Fruit fly (Drosophila melanogaster): ENCODE data around the gene Agpat1.

DNA sequence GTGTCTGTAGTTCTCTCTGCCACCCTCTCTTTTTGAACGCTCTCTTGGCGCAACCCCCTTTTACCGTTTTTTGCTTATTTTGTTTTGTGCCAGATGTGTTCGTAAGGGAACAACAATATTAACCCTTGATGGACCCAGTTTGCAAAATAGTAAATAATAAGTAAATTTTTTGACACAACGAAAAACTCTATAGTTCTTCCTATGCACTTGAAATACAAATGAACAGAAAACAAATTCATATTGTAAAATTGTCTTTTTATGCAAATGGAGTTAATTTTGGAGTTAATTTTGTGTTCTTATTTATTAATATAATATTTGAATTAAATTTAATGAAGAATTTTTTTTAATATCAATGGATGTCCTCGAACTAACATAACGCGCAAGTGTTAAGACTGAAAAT lies 670 bp downstream of the Agpat1 start:
- TF ChIP-seq CG7045 (GFP tag; optimal IDR thresholded peaks at IDR 0.05), result no peak
- TF ChIP-seq Clk (GFP tag; optimal IDR thresholded peaks at IDR 0.05), result no peak
- TF ChIP-seq bab1 (GFP tag; optimal IDR thresholded peaks at IDR 0.05), result no peak
